Worm (Caenorhabditis elegans) whole organism, L1 larva: ENCODE measurements around the gene F37C12.10.

Experiments used
- C04F5.9 ChIP-seq: sonication (generic microtip); optimal IDR thresholded peaks from 2 replicates; lab custom pipeline; 2016; ENCODE audit warnings: missing genetic modification characterization, missing compliant biosample characterization
- C34B4.2 ChIP-seq: sonication (generic microtip); optimal IDR thresholded peaks from 2 replicates; lab custom pipeline; 2017; ENCODE audit warnings: mild to moderate bottlenecking, missing genetic modification characterization, missing compliant biosample characterization
- Y116A8C.19 ChIP-seq: sonication (generic microtip); optimal IDR thresholded peaks from 2 replicates; lab custom pipeline; 2016; ENCODE audit warnings: missing compliant biosample characterization, missing genetic modification characterization, borderline replicate concordance
- ama-1 ChIP-seq: fragments of 150-350 bp; optimal IDR thresholded peaks from 2 replicates; lab custom pipeline; 2014
- ceh-8 ChIP-seq: fragments of 200-800 bp; sonication (Bioruptor generic); optimal IDR thresholded peaks from 2 replicates; lab custom pipeline; 2018; ENCODE audit warnings: mild to moderate bottlenecking, missing genetic modification characterization, moderate library complexity, missing compliant biosample characterization
- ceh-82 ChIP-seq, 3 experiments: fragments of 150-350 bp in 1 of 3; sonication (generic microtip) in 2 of 3; optimal IDR thresholded peaks; 2 replicates each; lab custom pipeline; 2014 to 2017; ENCODE audit warnings: missing biosample characterization in 3 of 3, missing genetic modification characterization in 3 of 3
- ceh-88 ChIP-seq: fragments of 200-800 bp; sonication (Bioruptor generic); IDR thresholded peaks from 2 replicates; pipeline ENCODE4 v1.3.6; 2022; ENCODE audit warnings: missing genetic modification characterization, missing compliant biosample characterization
- ces-1 ChIP-seq: fragments of 150-350 bp; optimal IDR thresholded peaks from 2 replicates; lab custom pipeline; 2014; ENCODE audit warnings: missing biosample characterization, missing genetic modification reagents, missing genetic modification characterization
- dsc-1 ChIP-seq: sonication (generic microtip); optimal IDR thresholded peaks from 2 replicates; lab custom pipeline; 2016; ENCODE audit warnings: mild to moderate bottlenecking, missing genetic modification characterization, missing compliant biosample characterization
- efl-1 ChIP-seq, 4 experiments: fragments of 150-350 bp; optimal IDR thresholded peaks in 3 of 4; peaks in 1 of 4; 1 replicate in 1 of 4; 2 replicates in 3 of 4; lab custom pipeline; 2014; ENCODE audit warnings: missing biosample characterization in 2 of 4, missing genetic modification characterization in 2 of 4, missing genetic modification reagents in 2 of 4
- efl-3 ChIP-seq: fragments of 200-800 bp; sonication (Bioruptor generic); optimal IDR thresholded peaks from 2 replicates; lab custom pipeline; 2018; ENCODE audit warnings: mild to moderate bottlenecking, missing genetic modification characterization, missing compliant biosample characterization
- ets-5 ChIP-seq: fragments of 200-800 bp; sonication (Bioruptor generic); IDR thresholded peaks from 2 replicates; pipeline ENCODE4 v1.3.6; 2022; ENCODE audit warnings: missing genetic modification characterization, missing compliant biosample characterization
- fkh-4 ChIP-seq: sonication (generic microtip); optimal IDR thresholded peaks from 2 replicates; lab custom pipeline; 2016; ENCODE audit warnings: missing compliant biosample characterization, missing genetic modification characterization, borderline replicate concordance
- fos-1 ChIP-seq: fragments of 150-350 bp; optimal IDR thresholded peaks from 2 replicates; lab custom pipeline; 2014; ENCODE audit warnings: missing biosample characterization, missing genetic modification characterization
- hlh-4 ChIP-seq: sonication (generic microtip); optimal IDR thresholded peaks from 2 replicates; lab custom pipeline; 2016; ENCODE audit warnings: mild to moderate bottlenecking, missing genetic modification characterization, missing compliant biosample characterization
- isw-1 ChIP-seq: fragments of 200-800 bp; sonication (Bioruptor generic); IDR thresholded peaks from 2 replicates; pipeline ENCODE4 v1.3.6; 2022; ENCODE audit warnings: missing genetic modification characterization, missing compliant biosample characterization
- jun-1 ChIP-seq: fragments of 150-350 bp; optimal IDR thresholded peaks from 2 replicates; lab custom pipeline; 2014; ENCODE audit warnings: missing biosample characterization, missing genetic modification reagents, missing genetic modification characterization
- lin-14 ChIP-seq: fragments of 200-800 bp; sonication (Bioruptor generic); optimal IDR thresholded peaks from 2 replicates; lab custom pipeline; 2018; ENCODE audit warnings: mild to moderate bottlenecking, missing genetic modification characterization, moderate library complexity, missing compliant biosample characterization
- lin-39 ChIP-seq: fragments of 150-350 bp; optimal IDR thresholded peaks from 2 replicates; lab custom pipeline; 2014; ENCODE audit warnings: missing biosample characterization, missing genetic modification reagents, missing genetic modification characterization
- lsy-2 ChIP-seq, 2 experiments: fragments of 150-350 bp; optimal IDR thresholded peaks; 2 replicates each; lab custom pipeline; 2014; ENCODE audit warnings: missing biosample characterization in 2 of 2, missing genetic modification characterization in 2 of 2
- mab-9 ChIP-seq: fragments of 200-800 bp; sonication (Bioruptor generic); IDR thresholded peaks from 2 replicates; pipeline ENCODE4 v1.3.6; 2022; ENCODE audit warnings: missing genetic modification reagents, missing genetic modification characterization, missing compliant biosample characterization
- mep-1 ChIP-seq: fragments of 150-350 bp; optimal IDR thresholded peaks from 2 replicates; lab custom pipeline; 2014; ENCODE audit warnings: missing biosample characterization, missing genetic modification characterization
- nhr-20 ChIP-seq: sonication (generic microtip); optimal IDR thresholded peaks from 2 replicates; lab custom pipeline; 2016; ENCODE audit warnings: mild to moderate bottlenecking, missing genetic modification characterization, missing compliant biosample characterization
- nhr-47 ChIP-seq: sonication (generic microtip); optimal IDR thresholded peaks from 2 replicates; lab custom pipeline; 2016; ENCODE audit warnings: mild to moderate bottlenecking, missing genetic modification characterization, moderate library complexity, missing compliant biosample characterization
- nhr-84 ChIP-seq: sonication (generic microtip); optimal IDR thresholded peaks from 2 replicates; lab custom pipeline; 2017; ENCODE audit warnings: missing biosample characterization, missing genetic modification characterization
- nhr-90 ChIP-seq: sonication (generic microtip); optimal IDR thresholded peaks from 2 replicates; lab custom pipeline; 2016; ENCODE audit warnings: mild to moderate bottlenecking, missing genetic modification characterization, missing compliant biosample characterization; ENCODE audit not compliant: poor library complexity
- pag-3 ChIP-seq: sonication (generic microtip); optimal IDR thresholded peaks from 2 replicates; lab custom pipeline; 2017; ENCODE audit warnings: missing genetic modification characterization, mild to moderate bottlenecking, missing compliant biosample characterization, antibody characterized with exemption, borderline replicate concordance; ENCODE audit not compliant: insufficient read depth
- pax-3 ChIP-seq: fragments of 200-800 bp; sonication (Bioruptor generic); optimal IDR thresholded peaks from 2 replicates; lab custom pipeline; 2018; ENCODE audit warnings: mild to moderate bottlenecking, missing genetic modification characterization, moderate library complexity, missing compliant biosample characterization
- snu-23 ChIP-seq: sonication (generic microtip); optimal IDR thresholded peaks from 2 replicates; lab custom pipeline; 2016; ENCODE audit warnings: missing genetic modification characterization, missing compliant biosample characterization
- sox-4 ChIP-seq: sonication (generic microtip); optimal IDR thresholded peaks from 2 replicates; lab custom pipeline; 2016; ENCODE audit warnings: missing genetic modification characterization, missing compliant biosample characterization
- sptf-1 ChIP-seq: fragments of 150-350 bp; optimal IDR thresholded peaks from 2 replicates; lab custom pipeline; 2014; ENCODE audit warnings: missing biosample characterization, missing genetic modification characterization
- tbx-2 ChIP-seq: sonication (generic microtip); optimal IDR thresholded peaks from 2 replicates; lab custom pipeline; 2016; ENCODE audit warnings: missing genetic modification characterization, missing compliant biosample characterization
- tlp-1 ChIP-seq: fragments of 150-350 bp; optimal IDR thresholded peaks from 2 replicates; lab custom pipeline; 2014; ENCODE audit warnings: missing biosample characterization, missing genetic modification characterization
- unc-30 ChIP-seq: sonication (generic microtip); optimal IDR thresholded peaks from 2 replicates; lab custom pipeline; 2017; ENCODE audit warnings: missing biosample characterization, missing genetic modification characterization
- unc-62 ChIP-seq: fragments of 150-350 bp; optimal IDR thresholded peaks from 2 replicates; lab custom pipeline; 2014; ENCODE audit warnings: missing biosample characterization, missing genetic modification reagents, missing genetic modification characterization
- vab-15 ChIP-seq: sonication (generic microtip); optimal IDR thresholded peaks from 2 replicates; lab custom pipeline; 2017; ENCODE audit warnings: missing genotype, mild to moderate bottlenecking, missing genetic modification characterization, missing compliant biosample characterization
- xbp-1 ChIP-seq: sonication (generic microtip); optimal IDR thresholded peaks from 2 replicates; lab custom pipeline; 2016; ENCODE audit warnings: missing genetic modification characterization, missing compliant biosample characterization
- ztf-4 ChIP-seq: fragments of 150-350 bp; optimal IDR thresholded peaks from 2 replicates; lab custom pipeline; 2014; ENCODE audit warnings: missing biosample characterization, missing genetic modification characterization

The F37C12.10 gene

DNA sequence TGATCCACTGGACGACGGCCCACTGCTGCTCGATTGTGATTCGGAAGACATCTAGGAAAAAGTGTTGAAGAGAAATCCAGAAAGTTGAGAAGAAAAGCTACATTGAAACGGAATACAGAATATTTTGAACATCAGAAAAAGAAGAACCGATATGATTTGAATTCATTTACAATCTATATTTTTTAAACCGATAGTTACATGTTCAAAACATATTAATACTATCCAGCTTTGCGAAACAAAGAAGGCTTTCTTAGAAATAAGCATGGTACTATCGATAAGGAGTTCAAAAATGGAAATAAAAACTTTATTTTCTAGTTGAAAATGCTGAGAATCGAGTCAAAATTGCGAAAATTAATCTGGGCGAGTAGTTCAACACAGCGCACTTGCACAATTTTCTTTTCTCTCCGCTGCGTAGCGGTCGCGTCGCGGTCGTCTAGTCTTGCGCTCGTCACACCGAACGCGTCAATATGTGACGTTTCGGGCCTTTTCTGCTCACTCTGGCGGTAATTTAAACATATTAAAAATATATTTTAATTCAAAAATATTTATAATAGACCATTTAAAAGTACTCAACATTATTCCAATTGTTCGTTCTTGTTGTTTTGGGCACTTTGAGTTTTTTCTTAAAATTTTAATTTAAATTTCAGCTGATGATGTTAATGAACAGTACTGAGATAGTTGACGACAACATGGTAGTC lies 26.0 kb downstream of the F37C12.10 start, which contains the start of the genes syf-2 and K04G7.1 (continued):
- TF ChIP-seq tlp-1 (tag; lab: Kevin White, UChicago) (no peak), pag-3 (tag; lab: Kevin White, UChicago) (no peak), ceh-8 (peak; percentile 46), ama-1 (lab: Kevin White, UChicago) (peak; percentile 56), hlh-4 (tag; lab: Kevin White, UChicago) (no peak), Y116A8C.19 (tag; lab: Kevin White, UChicago) (no peak), vab-15 (no peak), pax-3 (tag; lab: Kevin White, UChicago) (peak; percentile 82), ceh-88 (GFP tag; lab: Robert Waterston, UW) (peak; percentile 72; the same call in 1 of the 2 replicates), C04F5.9 (tag; lab: Kevin White, UChicago) (peak; percentile 64), ceh-82 (tag; optimal IDR thresholded peaks at IDR 0.05; lab: Kevin White, UChicago) (peak; percentile 55 to 96 (median 67)), fkh-4 (tag; lab: Kevin White, UChicago) (peak; percentile 14), nhr-90 (tag; lab: Kevin White, UChicago) (peak; percentile 80), efl-1 (optimal IDR thresholded peaks at IDR 0.05; lab: Kevin White, UChicago) (peak; percentile 88 to 93), efl-1 (GFP tag; optimal IDR thresholded peaks at IDR 0.05 in 1 of 2; lab: Kevin White, UChicago) (peak; percentile 89 to 99), lin-14 (GFP tag; lab: Kevin White, UChicago) (peak; percentile 95), nhr-20 (peak; percentile 90), tbx-2 (tag; lab: Kevin White, UChicago) (peak; percentile 91), mep-1 (tag; lab: Kevin White, UChicago) (peak; percentile 86), lsy-2 (tag; optimal IDR thresholded peaks at IDR 0.05; lab: Kevin White, UChicago) (peak; percentile 95), snu-23 (GFP tag; lab: Kevin White, UChicago) (peak; percentile 92), unc-62 (GFP tag; lab: Kevin White, UChicago) (no peak), xbp-1 (tag; lab: Kevin White, UChicago) (peak; percentile 91), dsc-1 (tag; lab: Kevin White, UChicago) (peak; percentile 80), lin-39 (peak; percentile 76), fos-1 (tag; lab: Kevin White, UChicago) (peak; percentile 34), ztf-4 (tag; lab: Kevin White, UChicago) (peak; percentile 77), efl-3 (GFP tag; lab: Kevin White, UChicago) (no peak), nhr-47 (tag; lab: Kevin White, UChicago) (peak; percentile 90), mab-9 (GFP tag; lab: Robert Waterston, UW) (peak; percentile 61; the same call in 1 of the 2 replicates), sox-4 (tag; lab: Kevin White, UChicago) (no peak), nhr-84 (tag; lab: Kevin White, UChicago) (no peak), C34B4.2 (tag; lab: Kevin White, UChicago) (no peak)

DNA sequence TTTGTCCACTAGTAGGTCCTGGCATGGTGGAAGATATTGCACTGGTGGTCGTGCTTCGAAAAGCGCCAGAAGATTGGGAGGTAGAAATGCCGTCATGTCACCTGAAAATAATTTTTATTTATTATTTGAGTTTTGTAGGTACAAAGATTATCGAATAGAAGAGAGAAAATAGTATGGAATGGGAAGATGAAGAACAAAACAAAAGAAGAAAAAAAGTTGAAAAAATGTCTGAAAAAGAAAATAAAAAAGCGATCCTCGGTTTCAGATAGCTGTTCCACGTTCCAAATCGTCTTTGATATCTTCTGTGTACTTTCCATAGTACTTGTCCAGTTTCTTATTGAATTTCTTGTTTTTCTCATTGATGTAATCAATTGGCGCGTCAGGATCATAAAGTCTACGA lies 27.1 kb downstream of the F37C12.10 start, which contains the start of gene rnp-7:
Gene rnp-7 (minus strand): TSS at position 101 of the 400 bp plus-strand sequence.
- no peak for TF ChIP-seq snu-23 (GFP tag; lab: Kevin White, UChicago)
- no peak for TF ChIP-seq efl-1 (optimal IDR thresholded peaks at IDR 0.05; lab: Kevin White, UChicago)
- peak in 1 of 2 experiments; percentile 59 for TF ChIP-seq efl-1 (GFP tag; optimal IDR thresholded peaks at IDR 0.05 in 1 of 2; lab: Kevin White, UChicago)

DNA sequence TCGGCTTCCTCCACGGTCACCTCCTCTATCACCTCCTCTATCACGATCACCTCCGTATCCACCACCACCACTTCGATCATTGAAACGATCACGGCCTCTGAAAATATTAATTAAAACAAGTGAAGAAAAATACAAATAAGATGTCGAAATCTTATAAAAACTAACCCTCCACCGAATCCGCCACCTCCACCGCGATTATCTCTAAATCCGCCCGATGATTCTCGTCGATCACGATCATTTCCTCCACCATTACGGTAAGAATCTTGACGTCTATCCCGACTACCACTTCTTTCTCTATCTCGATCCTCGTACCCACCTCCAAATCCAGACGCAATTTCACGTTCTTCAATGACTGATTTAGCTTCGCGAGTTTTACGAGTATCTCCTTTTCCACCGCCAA lies 28.9 kb downstream of the F37C12.10 start:
- TF ChIP-seq jun-1 (tag; lab: Kevin White, UChicago) = no peak
- no peak for TF ChIP-seq nhr-90 (tag; lab: Kevin White, UChicago)
- no peak for TF ChIP-seq fos-1 (tag; lab: Kevin White, UChicago)
- TF ChIP-seq, all 84 proteins: peak for 0

DNA sequence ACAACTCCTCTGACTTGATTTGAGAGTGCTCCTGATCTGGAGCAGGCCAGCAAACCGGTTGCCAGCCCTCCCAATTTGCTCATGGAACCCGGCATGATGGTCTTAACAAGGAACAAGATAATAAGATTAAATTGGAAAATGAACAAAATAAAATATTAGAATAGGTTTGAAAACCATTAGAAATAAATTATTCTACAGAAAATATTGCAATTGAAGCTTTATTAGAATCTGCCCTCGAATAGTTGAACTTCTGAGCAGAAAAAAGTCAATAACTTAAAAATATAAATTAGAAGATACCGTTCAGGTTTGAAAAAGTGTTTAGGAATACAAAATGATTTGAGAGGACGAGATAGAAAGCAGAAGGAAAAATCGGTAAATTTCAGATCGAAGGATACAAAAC lies 29.5 kb downstream of the F37C12.10 start, which contains the start of gene nuo-4:
Gene nuo-4 (minus strand): TSS at position 101 of the 400 bp plus-strand sequence.
- TF ChIP-seq isw-1 (GFP tag; lab: Robert Waterston, UW) (no peak), nhr-90 (tag; lab: Kevin White, UChicago) (no peak), sptf-1 (no peak), ets-5 (GFP tag; lab: Robert Waterston, UW) (no peak), ces-1 (no peak), unc-30 (no peak), pag-3 (tag; lab: Kevin White, UChicago) (no peak)
- TF ChIP-seq, all 84 proteins: peak for 0
